Worm (Caenorhabditis elegans): ENCODE results near the gene E02H1.1.

DNA sequence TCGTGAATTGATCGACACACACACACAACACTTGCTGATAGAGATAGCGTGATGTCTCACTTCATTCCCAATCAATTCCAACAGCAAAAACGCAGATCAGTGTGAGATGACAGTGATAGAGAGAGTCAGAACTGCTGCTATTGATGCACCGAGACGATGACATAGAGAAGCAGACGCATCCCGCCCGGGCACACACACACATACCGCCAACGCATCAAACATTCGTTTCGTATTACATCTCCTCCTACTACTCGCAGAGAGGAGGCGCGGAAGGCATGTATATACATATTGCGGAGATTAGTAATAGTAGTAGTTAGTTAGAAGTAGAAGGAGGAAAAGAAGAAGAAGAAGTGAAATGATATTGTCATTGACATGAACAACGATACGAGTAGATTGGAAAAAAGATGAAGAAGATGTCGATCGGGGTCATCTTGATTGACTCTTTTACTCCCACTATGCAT, 28.5 kb upstream of the E02H1.1 start:
- TF ChIP-seq hnd-1 (tag; optimal IDR thresholded peaks at IDR 0.05) = no peak
- TF ChIP-seq flt-1 (GFP tag; IDR thresholded peaks at IDR 0.05) = no peak
- no peak for TF ChIP-seq ama-1 (optimal IDR thresholded peaks at IDR 0.05)
- no peak for TF ChIP-seq ceh-13 (GFP tag; optimal IDR thresholded peaks at IDR 0.05)
- TF ChIP-seq scrt-1 (GFP tag; IDR thresholded peaks at IDR 0.05) = no peak
- no peak for TF ChIP-seq B0310.2 (tag; optimal IDR thresholded peaks at IDR 0.05)
- no peak for TF ChIP-seq ets-7 (tag; optimal IDR thresholded peaks at IDR 0.05)
- TF ChIP-seq F13C5.2 (tag; optimal IDR thresholded peaks at IDR 0.05) = no peak
- TF ChIP-seq hmg-4 (GFP tag; optimal IDR thresholded peaks at IDR 0.05) = no peak
- TF ChIP-seq tbx-11 (GFP tag; IDR thresholded peaks at IDR 0.05) = no peak
- TF ChIP-seq hmbx-1 (tag; optimal IDR thresholded peaks at IDR 0.05) = no peak
- no peak for TF ChIP-seq ceh-36 (tag; optimal IDR thresholded peaks at IDR 0.05)
- TF ChIP-seq tbx-37 (GFP tag; conservative IDR thresholded peaks at IDR 0.05) = no peak
- no peak for TF ChIP-seq pes-1 (GFP tag; IDR thresholded peaks at IDR 0.05)
